Worm (Caenorhabditis elegans) whole organism, L4 larva: ENCODE measurements around the gene C25F6.1.

Experiments used
- D1046.2 ChIP-seq: fragments of 200-800 bp; sonication (Bioruptor generic); IDR thresholded peaks from 2 replicates; pipeline ENCODE4 v1.3.6; 2022; ENCODE audit warnings: missing genetic modification characterization, missing compliant biosample characterization
- F10B5.3 ChIP-seq: sonication (generic microtip); optimal IDR thresholded peaks from 2 replicates; lab custom pipeline; 2016; ENCODE audit warnings: mild to moderate bottlenecking, missing genetic modification characterization, missing compliant biosample characterization
- F26F4.8 ChIP-seq: fragments of 200-800 bp; sonication (Bioruptor generic); conservative IDR thresholded peaks from 2 replicates; pipeline ENCODE4 v1.3.6; 2022; ENCODE audit warnings: missing genetic modification characterization, missing compliant biosample characterization
- F49E8.2 ChIP-seq: sonication (generic microtip); optimal IDR thresholded peaks from 2 replicates; lab custom pipeline; 2016; ENCODE audit warnings: missing compliant biosample characterization, mild to moderate bottlenecking, missing genetic modification characterization, borderline replicate concordance
- R02D3.7 ChIP-seq: fragments of 150-350 bp; sonication (generic microtip); optimal IDR thresholded peaks from 3 replicates; lab custom pipeline; 2014; ENCODE audit warnings: missing biosample characterization, missing genetic modification characterization
- Y105C5A.15 ChIP-seq: fragments of 200-800 bp; sonication (Bioruptor generic); IDR thresholded peaks from 2 replicates; pipeline ENCODE4 v1.3.6; 2022; ENCODE audit warnings: missing genetic modification characterization, missing compliant biosample characterization
- Y5F2A.4 ChIP-seq: fragments of 200-800 bp; sonication (Bioruptor generic); optimal IDR thresholded peaks from 2 replicates; lab custom pipeline; 2018; ENCODE audit warnings: mild to moderate bottlenecking, missing genetic modification characterization, missing compliant biosample characterization
- ZK546.5 ChIP-seq, 2 experiments: sonication (generic microtip); optimal IDR thresholded peaks; 2 replicates each; lab custom pipeline; 2017; ENCODE audit warnings: missing biosample characterization in 2 of 2, missing genetic modification characterization in 2 of 2
- aha-1 ChIP-seq: fragments of 150-350 bp; peaks from one replicate; lab custom pipeline; 2014; ENCODE audit warnings: missing biosample characterization, missing genetic modification characterization
- aly-2 ChIP-seq: sonication (generic microtip); optimal IDR thresholded peaks from 2 replicates; lab custom pipeline; 2018; ENCODE audit warnings: missing biosample characterization, missing genetic modification characterization
- attf-4 ChIP-seq: sonication (generic microtip); optimal IDR thresholded peaks from 3 replicates; lab custom pipeline; 2017; ENCODE audit warnings: missing biosample characterization, missing genetic modification characterization
- ceh-28 ChIP-seq: fragments of 150-350 bp; optimal IDR thresholded peaks from 2 replicates; lab custom pipeline; 2014; ENCODE audit warnings: missing biosample characterization, missing genetic modification reagents, missing genetic modification characterization
- ceh-44 ChIP-seq: fragments of 200-800 bp; sonication (Bioruptor generic); IDR thresholded peaks from 2 replicates; pipeline ENCODE4 v1.3.6; 2022; ENCODE audit warnings: missing genetic modification reagents, missing genetic modification characterization, missing compliant biosample characterization
- ceh-62 ChIP-seq: sonication (generic microtip); optimal IDR thresholded peaks from 2 replicates; lab custom pipeline; 2017; ENCODE audit warnings: missing biosample characterization, missing genetic modification characterization
- ceh-82 ChIP-seq: sonication (generic microtip); optimal IDR thresholded peaks from 2 replicates; lab custom pipeline; 2017; ENCODE audit warnings: missing biosample characterization, missing genetic modification characterization
- ctbp-1 ChIP-seq: fragments of 200-800 bp; sonication (Bioruptor generic); IDR thresholded peaks from 2 replicates; pipeline ENCODE4 v1.3.6; 2022; ENCODE audit warnings: missing genetic modification reagents, missing genetic modification characterization, missing compliant biosample characterization
- daf-12 ChIP-seq: fragments of 150-350 bp; optimal IDR thresholded peaks from 2 replicates; lab custom pipeline; 2014; ENCODE audit warnings: missing biosample characterization, missing genetic modification reagents, missing genetic modification characterization
- daf-16 ChIP-seq, 3 experiments: sonication (generic microtip); optimal IDR thresholded peaks; 2 replicates each; lab custom pipeline; 2016 to 2017; ENCODE audit warnings: missing genetic modification characterization in 3 of 3, missing genetic modification reagents in 3 of 3, mild to moderate bottlenecking in 2 of 3, missing compliant biosample characterization in 2 of 3, missing biosample characterization in 1 of 3, moderate library complexity in 1 of 3
- dmd-9 ChIP-seq: fragments of 200-800 bp; sonication (Bioruptor generic); IDR thresholded peaks from 2 replicates; pipeline ENCODE4 v1.3.6; 2022; ENCODE audit warnings: missing genetic modification reagents, missing genetic modification characterization, missing compliant biosample characterization
- duxl-1 ChIP-seq: sonication (generic microtip); optimal IDR thresholded peaks from 2 replicates; lab custom pipeline; 2016; ENCODE audit warnings: mild to moderate bottlenecking, missing genetic modification characterization, moderate library complexity, missing compliant biosample characterization; ENCODE audit not compliant: poor library complexity
- dve-1 ChIP-seq: sonication (generic microtip); optimal IDR thresholded peaks from 2 replicates; lab custom pipeline; 2017; ENCODE audit warnings: antibody characterized with exemption, mild to moderate bottlenecking, missing genetic modification characterization, missing compliant biosample characterization; ENCODE audit not compliant: insufficient read depth
- egl-27 ChIP-seq: sonication (generic microtip); optimal IDR thresholded peaks from 3 replicates; lab custom pipeline; 2017; ENCODE audit warnings: missing biosample characterization, missing genetic modification reagents, missing genetic modification characterization
- hlh-11 ChIP-seq: fragments of 200-800 bp; sonication (Bioruptor generic); optimal IDR thresholded peaks from 2 replicates; lab custom pipeline; 2018; ENCODE audit warnings: mild to moderate bottlenecking, missing genetic modification characterization, missing compliant biosample characterization
- lim-7 ChIP-seq: fragments of 200-800 bp; sonication (Bioruptor generic); IDR thresholded peaks from 2 replicates; pipeline ENCODE4 v1.3.6; 2022; ENCODE audit warnings: missing genetic modification characterization, missing compliant biosample characterization
- lin-38 ChIP-seq: fragments of 200-800 bp; sonication (Bioruptor generic); IDR thresholded peaks from 2 replicates; pipeline ENCODE4 v1.3.6; 2022; ENCODE audit warnings: missing genetic modification reagents, missing genetic modification characterization, missing compliant biosample characterization
- mdt-29 ChIP-seq: fragments of 200-800 bp; sonication (Bioruptor generic); IDR thresholded peaks from 2 replicates; pipeline ENCODE4 v1.3.6; 2022; ENCODE audit warnings: missing genetic modification reagents, missing genetic modification characterization, missing compliant biosample characterization
- nhr-10 ChIP-seq: fragments of 150-350 bp; optimal IDR thresholded peaks from 2 replicates; lab custom pipeline; 2014; ENCODE audit warnings: missing biosample characterization, missing genetic modification characterization
- nhr-102 ChIP-seq: sonication (generic microtip); optimal IDR thresholded peaks from 2 replicates; lab custom pipeline; 2016; ENCODE audit warnings: mild to moderate bottlenecking, missing genetic modification characterization, moderate library complexity, missing compliant biosample characterization
- nhr-25 ChIP-seq: sonication (generic microtip); optimal IDR thresholded peaks from 2 replicates; lab custom pipeline; 2017; ENCODE audit warnings: missing genetic modification characterization, mild to moderate bottlenecking, missing compliant biosample characterization, antibody characterized with exemption, moderate library complexity, borderline replicate concordance; ENCODE audit not compliant: insufficient read depth
- nhr-28 ChIP-seq: fragments of 150-350 bp; optimal IDR thresholded peaks from 2 replicates; lab custom pipeline; 2014; ENCODE audit warnings: missing biosample characterization, missing genetic modification characterization
- nhr-41 ChIP-seq: fragments of 200-800 bp; sonication (Bioruptor generic); IDR thresholded peaks from 2 replicates; pipeline ENCODE4 v1.3.6; 2022; ENCODE audit warnings: missing genetic modification reagents, missing genetic modification characterization, missing compliant biosample characterization
- nhr-42 ChIP-seq: fragments of 200-800 bp; sonication (Bioruptor generic); IDR thresholded peaks from 2 replicates; pipeline ENCODE4 v1.3.6; 2022; ENCODE audit warnings: missing genetic modification characterization, missing compliant biosample characterization
- nhr-6 ChIP-seq: fragments of 150-350 bp; optimal IDR thresholded peaks from 2 replicates; lab custom pipeline; 2014; ENCODE audit warnings: missing biosample characterization, missing genetic modification characterization
- nhr-76 ChIP-seq: fragments of 150-350 bp; optimal IDR thresholded peaks from 2 replicates; lab custom pipeline; 2014; ENCODE audit warnings: missing biosample characterization, missing genetic modification characterization
- pha-4 ChIP-seq, 2 experiments: fragments of 150-350 bp in 1 of 2; fragments of 200-800 bp in 1 of 2; sonication (Bioruptor generic) in 1 of 2; IDR thresholded peaks in 1 of 2; optimal IDR thresholded peaks in 1 of 2; 2 replicates each; pipeline versions ENCODE4 v1.3.6 to Lab custom; 2014 to 2022; ENCODE audit warnings: missing genetic modification characterization in 2 of 2, missing genetic modification reagents in 2 of 2, missing biosample characterization in 1 of 2, missing compliant biosample characterization in 1 of 2
- pqm-1 ChIP-seq: sonication (generic microtip); optimal IDR thresholded peaks from 2 replicates; lab custom pipeline; 2017; ENCODE audit warnings: missing biosample characterization, missing genetic modification characterization
- rbr-2 ChIP-seq: sonication (generic microtip); optimal IDR thresholded peaks from 2 replicates; lab custom pipeline; 2016; ENCODE audit warnings: missing genotype, missing genetic modification characterization, missing compliant biosample characterization
- skn-1 ChIP-seq: fragments of 150-350 bp; optimal IDR thresholded peaks from 2 replicates; lab custom pipeline; 2014; ENCODE audit warnings: missing biosample characterization, missing genetic modification characterization
- snpc-1.2 ChIP-seq: fragments of 200-800 bp; sonication (Bioruptor generic); IDR thresholded peaks from 2 replicates; pipeline ENCODE4 v1.3.6; 2022; ENCODE audit warnings: missing genetic modification reagents, missing genetic modification characterization, missing compliant biosample characterization
- unc-62 ChIP-seq, 3 experiments: fragments of 150-350 bp in 1 of 3; sonication (generic microtip); optimal IDR thresholded peaks in 2 of 3; peaks in 1 of 3; 1 replicate in 1 of 3; 2 replicates in 2 of 3; lab custom pipeline; 2014 to 2017; ENCODE audit warnings: missing biosample characterization in 3 of 3, missing genetic modification characterization in 3 of 3, missing genetic modification reagents in 3 of 3, missing genotype in 1 of 3
- vab-7 ChIP-seq: fragments of 200-800 bp; sonication (Bioruptor generic); IDR thresholded peaks from 2 replicates; pipeline ENCODE4 v1.3.6; 2022; ENCODE audit warnings: missing genetic modification reagents, missing genetic modification characterization, missing compliant biosample characterization
- zag-1 ChIP-seq: fragments of 150-350 bp; optimal IDR thresholded peaks from 2 replicates; lab custom pipeline; 2014; ENCODE audit warnings: missing biosample characterization, missing genetic modification characterization
- zfp-2 ChIP-seq: sonication (generic microtip); optimal IDR thresholded peaks from 2 replicates; lab custom pipeline; 2016; ENCODE audit warnings: mild to moderate bottlenecking, missing genetic modification characterization, missing compliant biosample characterization

The C25F6.1 gene

ce11 chrX:5458750-5459149, 27.5 kb upstream of the C25F6.1 start:
- TF ChIP-seq nhr-28 (peak; percentile 10), lim-7 (GFP tag; lab: Robert Waterston, UW) (no peak), daf-16 (GFP tag; optimal IDR thresholded peaks at IDR 0.05; lab: Kevin White, UChicago) (no peak), daf-16 (tag; optimal IDR thresholded peaks at IDR 0.05; lab: Kevin White, UChicago) (peak; percentile 30), unc-62 (GFP tag; optimal IDR thresholded peaks at IDR 0.05 in 1 of 2; lab: Kevin White, UChicago) (peak in 1 of 2 experiments; percentile 45), unc-62 (tag; optimal IDR thresholded peaks at IDR 0.05; lab: Kevin White, UChicago) (no peak), dmd-9 (no peak), aha-1 (peak; percentile 58), ctbp-1 (GFP tag; lab: Robert Waterston, UW) (no peak), dve-1 (peak; percentile 54), hlh-11 (peak; percentile 2), Y105C5A.15 (GFP tag; lab: Robert Waterston, UW) (no peak)

ce11 chrX:5460930-5461329, 25.4 kb upstream of the C25F6.1 start, which contains the start of gene ddr-1:
ddr-1 (plus strand) TSS chrX:5461230.
- TF ChIP-seq nhr-10 = no peak
- TF ChIP-seq vab-7 (GFP tag; lab: Robert Waterston, UW) = no peak
- no peak for TF ChIP-seq mdt-29 (GFP tag; lab: Robert Waterston, UW)
- TF ChIP-seq Y5F2A.4 (GFP tag; lab: Kevin White, UChicago) = no peak
- no peak for TF ChIP-seq skn-1 (tag; lab: Kevin White, UChicago)
- no peak for TF ChIP-seq nhr-41
- no peak for TF ChIP-seq ceh-62 (tag; lab: Kevin White, UChicago)

- TF ChIP-seq daf-16 (GFP tag; optimal IDR thresholded peaks at IDR 0.05; lab: Kevin White, UChicago) (no peak), daf-16 (tag; optimal IDR thresholded peaks at IDR 0.05; lab: Kevin White, UChicago) (peak; percentile 0), pqm-1 (tag; lab: Kevin White, UChicago) (peak; percentile 53), nhr-102 (tag; lab: Kevin White, UChicago) (no peak), lin-38 (no peak)
Measured at ce11 chrX:5465631-5466030, 20.7 kb upstream of the C25F6.1 start.

DNA sequence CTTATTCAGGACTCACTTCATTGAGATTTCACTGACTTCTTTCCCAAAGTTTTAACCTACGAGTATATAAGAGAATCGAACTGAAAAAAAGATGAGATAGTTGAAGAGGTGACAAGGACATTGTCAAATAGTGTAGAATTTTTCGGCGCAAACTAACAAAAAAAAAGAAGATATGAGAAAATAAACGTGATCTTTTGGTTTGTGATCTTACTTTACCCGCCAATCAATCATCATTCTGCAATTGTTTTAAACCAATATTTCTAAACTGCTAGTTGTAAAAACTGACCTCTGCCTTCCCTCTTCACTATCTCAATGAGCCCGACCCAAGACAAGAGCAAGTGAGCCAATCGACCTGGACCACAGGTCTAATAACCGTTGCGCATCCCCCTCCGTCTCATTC, 20.1 kb upstream of the C25F6.1 start:
- TF ChIP-seq snpc-1.2 (GFP tag; lab: Robert Waterston, UW) (no peak), unc-62 (GFP tag; optimal IDR thresholded peaks at IDR 0.05 in 1 of 2; lab: Kevin White, UChicago) (peak in 1 of 2 experiments; percentile 53), unc-62 (tag; optimal IDR thresholded peaks at IDR 0.05; lab: Kevin White, UChicago) (no peak), R02D3.7 (tag; lab: Kevin White, UChicago) (no peak)

DNA sequence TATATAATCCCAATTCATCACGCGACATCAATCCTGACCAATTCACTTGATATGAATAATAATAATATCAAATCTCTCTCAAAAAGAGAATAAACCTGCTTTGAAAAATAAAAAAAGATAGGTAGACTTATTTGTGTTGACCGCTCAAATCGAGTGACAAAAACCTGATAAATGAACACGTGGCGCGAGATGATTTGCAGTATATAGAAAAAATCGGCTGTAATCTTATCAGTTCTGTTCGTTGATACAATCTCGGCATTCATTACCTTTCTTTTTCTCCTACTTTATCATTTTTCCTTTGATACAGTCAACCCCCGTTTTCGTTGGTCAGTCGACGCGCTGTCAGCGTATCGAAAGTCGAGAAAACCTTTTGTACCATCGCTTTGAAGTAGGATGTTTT, 19.0 kb upstream of the C25F6.1 start:
- TF ChIP-seq duxl-1 (no peak), zag-1 (tag; lab: Kevin White, UChicago) (no peak), ceh-44 (GFP tag; lab: Robert Waterston, UW) (no peak), D1046.2 (no peak), attf-4 (no peak), pha-4 (GFP tag; IDR thresholded peaks at IDR 0.05; lab: Robert Waterston, UW) (no peak), pha-4 (tag; optimal IDR thresholded peaks at IDR 0.05; lab: Kevin White, UChicago) (no peak), aly-2 (tag; lab: Kevin White, UChicago) (no peak), daf-12 (tag; lab: Kevin White, UChicago) (no peak), ZK546.5 (tag; optimal IDR thresholded peaks at IDR 0.05; lab: Kevin White, UChicago) (no peak), nhr-25 (no peak), F26F4.8 (no peak), egl-27 (tag; lab: Kevin White, UChicago) (no peak), dmd-9 (no peak), unc-62 (GFP tag; optimal IDR thresholded peaks at IDR 0.05 in 1 of 2; lab: Kevin White, UChicago) (peak in 1 of 2 experiments; percentile 4), unc-62 (tag; optimal IDR thresholded peaks at IDR 0.05; lab: Kevin White, UChicago) (no peak), rbr-2 (tag; lab: Kevin White, UChicago) (no peak), F49E8.2 (no peak), nhr-42 (GFP tag; lab: Robert Waterston, UW) (no peak), nhr-76 (tag; lab: Kevin White, UChicago) (no peak), nhr-6 (tag; lab: Kevin White, UChicago) (no peak), zfp-2 (no peak), ceh-28 (tag; lab: Kevin White, UChicago) (no peak), Y5F2A.4 (GFP tag; lab: Kevin White, UChicago) (no peak), F10B5.3 (no peak), ceh-82 (no peak)
